Worm (Caenorhabditis elegans) whole organism, L4 larva: ENCODE measurements around the gene col-137.

Experiments used
- T20F7.1 ChIP-seq: fragments of 200-800 bp; sonication (Bioruptor generic); optimal IDR thresholded peaks from 2 replicates; lab custom pipeline; 2018; ENCODE audit warnings: mild to moderate bottlenecking, missing genetic modification characterization, missing compliant biosample characterization
- ama-1 ChIP-seq: fragments of 150-350 bp; optimal IDR thresholded peaks from 2 replicates; lab custom pipeline; 2014; ENCODE audit warnings: inconsistent platforms, mixed read lengths
- attf-4 ChIP-seq: sonication (generic microtip); optimal IDR thresholded peaks from 3 replicates; lab custom pipeline; 2017; ENCODE audit warnings: missing biosample characterization, missing genetic modification characterization
- ceh-62 ChIP-seq: sonication (generic microtip); optimal IDR thresholded peaks from 2 replicates; lab custom pipeline; 2017; ENCODE audit warnings: missing biosample characterization, missing genetic modification characterization
- cey-2 ChIP-seq: sonication (generic microtip); optimal IDR thresholded peaks from 3 replicates; lab custom pipeline; 2017; ENCODE audit warnings: missing genetic modification characterization, mild to moderate bottlenecking, missing compliant biosample characterization, antibody characterized with exemption, borderline replicate concordance; ENCODE audit not compliant: insufficient read depth
- dmd-9 ChIP-seq: fragments of 200-800 bp; sonication (Bioruptor generic); IDR thresholded peaks from 2 replicates; pipeline ENCODE4 v1.3.6; 2022; ENCODE audit warnings: missing genetic modification reagents, missing genetic modification characterization, missing compliant biosample characterization
- dve-1 ChIP-seq: sonication (generic microtip); optimal IDR thresholded peaks from 2 replicates; lab custom pipeline; 2017; ENCODE audit warnings: antibody characterized with exemption, mild to moderate bottlenecking, missing genetic modification characterization, missing compliant biosample characterization; ENCODE audit not compliant: insufficient read depth
- fkh-10 ChIP-seq: fragments of 150-350 bp; optimal IDR thresholded peaks from 2 replicates; lab custom pipeline; 2014; ENCODE audit warnings: missing biosample characterization, missing genetic modification reagents, missing genetic modification characterization
- jun-1 ChIP-seq: fragments of 150-350 bp; optimal IDR thresholded peaks from 2 replicates; lab custom pipeline; 2014; ENCODE audit warnings: missing biosample characterization, missing genetic modification reagents, missing genetic modification characterization
- nhr-237 ChIP-seq: sonication (generic microtip); optimal IDR thresholded peaks from 2 replicates; lab custom pipeline; 2017; ENCODE audit warnings: missing biosample characterization, missing genetic modification characterization
- nhr-77 ChIP-seq: fragments of 150-350 bp; optimal IDR thresholded peaks from 2 replicates; lab custom pipeline; 2014; ENCODE audit warnings: missing biosample characterization, missing genetic modification characterization
- pha-4 ChIP-seq, 2 experiments: fragments of 150-350 bp in 1 of 2; fragments of 200-800 bp in 1 of 2; sonication (Bioruptor generic) in 1 of 2; IDR thresholded peaks in 1 of 2; optimal IDR thresholded peaks in 1 of 2; 2 replicates each; pipeline versions ENCODE4 v1.3.6 to Lab custom; 2014 to 2022; ENCODE audit warnings: missing genetic modification characterization in 2 of 2, missing genetic modification reagents in 2 of 2, missing biosample characterization in 1 of 2, missing compliant biosample characterization in 1 of 2
- ztf-11 ChIP-seq: fragments of 150-350 bp; optimal IDR thresholded peaks from 2 replicates; lab custom pipeline; 2014; ENCODE audit warnings: missing biosample characterization, missing genetic modification characterization

DNA sequence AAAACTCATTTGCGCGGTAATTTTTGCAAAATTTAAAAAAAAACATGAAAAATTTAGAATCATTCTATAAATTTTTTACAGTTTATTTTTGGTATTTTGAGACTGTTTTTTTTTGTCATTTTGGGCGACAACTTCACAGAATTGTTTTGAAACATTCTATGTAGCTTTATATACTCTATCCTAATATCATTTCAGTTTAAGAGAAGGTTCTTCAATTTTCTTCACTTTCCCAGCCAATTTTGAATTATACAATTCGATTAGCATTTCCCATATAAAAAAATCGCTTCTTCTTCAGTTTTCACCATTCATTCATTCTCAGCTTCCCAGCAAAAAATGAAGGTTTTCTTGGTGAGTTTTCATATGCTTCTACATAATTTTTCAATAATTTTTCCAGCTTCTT, 25.1 kb upstream of the col-137 start, which contains the start of gene fipr-28:
- no peak for TF ChIP-seq dve-1 (tag; lab: Kevin White, UChicago)
- no peak for TF ChIP-seq pha-4 (GFP tag; IDR thresholded peaks at IDR 0.05; lab: Robert Waterston, UW)
- no peak for TF ChIP-seq pha-4 (tag; optimal IDR thresholded peaks at IDR 0.05; lab: Kevin White, UChicago)
- TF ChIP-seq dmd-9 (GFP tag; lab: Robert Waterston, UW): no peak
- TF ChIP-seq ama-1 (lab: Kevin White, UChicago): no peak
- TF ChIP-seq nhr-77 (tag; lab: Kevin White, UChicago): no peak
- TF ChIP-seq jun-1 (tag; lab: Kevin White, UChicago): no peak
- TF ChIP-seq T20F7.1 (GFP tag; lab: Kevin White, UChicago): no peak
- no peak for TF ChIP-seq ztf-11 (tag; lab: Kevin White, UChicago)
- TF ChIP-seq cey-2 (tag; lab: Kevin White, UChicago): no peak
- no peak for TF ChIP-seq attf-4
- TF ChIP-seq ceh-62 (tag; lab: Kevin White, UChicago): no peak
- no peak for TF ChIP-seq nhr-237 (tag; lab: Kevin White, UChicago)
- no peak for TF ChIP-seq fkh-10 (GFP tag; lab: Kevin White, UChicago)
